Fruit fly (Drosophila melanogaster) whole organism, prepupa: ENCODE data around the gene CG1571.

Experiments used
- Blimp-1 ChIP-seq: fragments of 200-800 bp; sonication (Bioruptor generic); optimal IDR thresholded peaks from 3 replicates; lab custom pipeline; 2017; ENCODE audit warnings: missing biosample characterization, missing genetic modification characterization, mild to moderate bottlenecking, moderate library complexity, missing genetic modification reagents
- CG10669 ChIP-seq: fragments of 200-800 bp; sonication (Bioruptor generic); optimal IDR thresholded peaks from 3 replicates; lab custom pipeline; 2018; ENCODE audit warnings: missing biosample characterization, mild to moderate bottlenecking, missing genetic modification characterization, moderate library complexity
- CG11294 ChIP-seq: fragments of 200-800 bp; sonication (Bioruptor generic); IDR thresholded peaks from 2 replicates; pipeline ENCODE4 v1.3.6; 2022; ENCODE audit warnings: missing biosample characterization, missing genetic modification characterization
- CG11762 ChIP-seq: fragments of 200-800 bp; sonication (Bioruptor generic); optimal IDR thresholded peaks from 3 replicates; lab custom pipeline; 2016; ENCODE audit warnings: missing biosample characterization, missing genetic modification characterization; ENCODE audit not compliant: insufficient read depth
- CG11902 ChIP-seq: fragments of 200-800 bp; sonication (Bioruptor generic); optimal IDR thresholded peaks from 3 replicates; lab custom pipeline; 2016; ENCODE audit warnings: missing biosample characterization, missing genetic modification characterization
- CG16779 ChIP-seq: fragments of 200-800 bp; sonication (Bioruptor generic); optimal IDR thresholded peaks from 3 replicates; lab custom pipeline; 2017; ENCODE audit warnings: missing biosample characterization, mild to moderate bottlenecking, missing genetic modification characterization
- CG3032 ChIP-seq: fragments of 200-800 bp; optimal IDR thresholded peaks from 2 replicates; lab custom pipeline; 2019; ENCODE audit warnings: missing biosample characterization, mild to moderate bottlenecking, missing genetic modification characterization, moderate library complexity
- CG31627 ChIP-seq: fragments of 200-800 bp; sonication (Bioruptor generic); optimal IDR thresholded peaks from 3 replicates; lab custom pipeline; 2016; ENCODE audit warnings: missing biosample characterization, missing genetic modification characterization
- CG32006 ChIP-seq: fragments of 200-800 bp; sonication (Bioruptor generic); optimal IDR thresholded peaks from 3 replicates; lab custom pipeline; 2017; ENCODE audit warnings: missing biosample characterization, mild to moderate bottlenecking, missing genetic modification characterization
- CG34406 ChIP-seq: fragments of 200-800 bp; sonication (Bioruptor generic); optimal IDR thresholded peaks from 3 replicates; lab custom pipeline; 2016; ENCODE audit warnings: missing biosample characterization, missing genetic modification characterization
- CG3919 ChIP-seq: fragments of 200-800 bp; sonication (Bioruptor generic); optimal IDR thresholded peaks from 3 replicates; lab custom pipeline; 2016; ENCODE audit warnings: missing biosample characterization, missing genetic modification characterization
- CG4318 ChIP-seq: fragments of 200-800 bp; sonication (Bioruptor generic); optimal IDR thresholded peaks from 3 replicates; lab custom pipeline; 2017; ENCODE audit warnings: missing biosample characterization, mild to moderate bottlenecking, missing genetic modification characterization
- CG6163 ChIP-seq: fragments of 200-800 bp; sonication (Bioruptor generic); IDR thresholded peaks from 3 replicates; pipeline ENCODE4 v1.3.6; 2022; ENCODE audit warnings: missing biosample characterization, missing genetic modification characterization
- CG6276 ChIP-seq: fragments of 200-800 bp; sonication (Bioruptor generic); optimal IDR thresholded peaks from 2 replicates; lab custom pipeline; 2017; ENCODE audit warnings: missing biosample characterization, mild to moderate bottlenecking, missing genetic modification characterization
- CG6792 ChIP-seq: fragments of 200-800 bp; sonication (Bioruptor generic); optimal IDR thresholded peaks from 3 replicates; lab custom pipeline; 2016; ENCODE audit warnings: missing biosample characterization, missing genetic modification characterization
- CG6808 ChIP-seq: fragments of 200-800 bp; sonication (Bioruptor generic); optimal IDR thresholded peaks from 3 replicates; lab custom pipeline; 2017; ENCODE audit warnings: missing biosample characterization, missing genetic modification characterization, mild to moderate bottlenecking, moderate library complexity, missing genetic modification reagents
- CG7368 ChIP-seq: fragments of 200-800 bp; sonication (Bioruptor generic); optimal IDR thresholded peaks from 3 replicates; lab custom pipeline; 2016; ENCODE audit warnings: missing biosample characterization, missing genetic modification characterization
- CG8119 ChIP-seq: fragments of 200-800 bp; sonication (Bioruptor generic); IDR thresholded peaks from 3 replicates; pipeline ENCODE4 v1.3.6; 2022; ENCODE audit warnings: missing biosample characterization, missing genetic modification characterization
- CG8319 ChIP-seq: fragments of 200-800 bp; sonication (Bioruptor generic); optimal IDR thresholded peaks from 3 replicates; lab custom pipeline; 2016; ENCODE audit warnings: missing biosample characterization, missing genetic modification characterization
- CG8632 ChIP-seq: fragments of 200-800 bp; sonication (Bioruptor generic); optimal IDR thresholded peaks from 3 replicates; lab custom pipeline; 2016; ENCODE audit warnings: missing biosample characterization, missing genetic modification characterization
- CG9139 ChIP-seq: fragments of 200-800 bp; sonication (Bioruptor generic); optimal IDR thresholded peaks from 3 replicates; lab custom pipeline; 2017; ENCODE audit warnings: missing biosample characterization, mild to moderate bottlenecking, missing genetic modification characterization
- Eip75B ChIP-seq: fragments of 200-800 bp; sonication (Bioruptor generic); optimal IDR thresholded peaks from 3 replicates; lab custom pipeline; 2016; ENCODE audit warnings: missing biosample characterization, missing genetic modification characterization
- Eip78C ChIP-seq: fragments of 200-800 bp; sonication (Bioruptor generic); peaks from one replicate; lab custom pipeline; 2016; ENCODE audit warnings: missing biosample characterization, missing genetic modification characterization
- Eip93F ChIP-seq: fragments of 200-800 bp; sonication (Bioruptor generic); optimal IDR thresholded peaks from 2 replicates; lab custom pipeline; 2016; ENCODE audit warnings: missing biosample characterization, mild to moderate bottlenecking, missing genetic modification characterization
- Gug ChIP-seq: fragments of 200-800 bp; sonication (Bioruptor generic); IDR thresholded peaks from 2 replicates; pipeline ENCODE4 v1.3.6; 2022; ENCODE audit warnings: missing biosample characterization, missing genetic modification characterization
- Hr38 ChIP-seq: sonication (Bioruptor generic); optimal IDR thresholded peaks from 2 replicates; lab custom pipeline; 2016; ENCODE audit warnings: missing biosample characterization, missing genetic modification characterization
- Met ChIP-seq: fragments of 200-800 bp; sonication (Bioruptor generic); optimal IDR thresholded peaks from 3 replicates; lab custom pipeline; 2016; ENCODE audit warnings: missing biosample characterization, missing genetic modification characterization
- OdsH ChIP-seq: fragments of 200-800 bp; sonication (Bioruptor generic); optimal IDR thresholded peaks from 3 replicates; lab custom pipeline; 2016; ENCODE audit warnings: missing biosample characterization, missing genetic modification characterization
- Smox ChIP-seq: fragments of 200-800 bp; sonication (Bioruptor generic); optimal IDR thresholded peaks from 3 replicates; lab custom pipeline; 2016; ENCODE audit warnings: missing biosample characterization, missing genetic modification characterization
- Sox102F ChIP-seq: fragments of 200-800 bp; sonication (Bioruptor generic); optimal IDR thresholded peaks from 2 replicates; lab custom pipeline; 2016; ENCODE audit warnings: missing biosample characterization, mild to moderate bottlenecking, missing genetic modification characterization
- Sox14 ChIP-seq: fragments of 200-800 bp; sonication (Bioruptor generic); optimal IDR thresholded peaks from 3 replicates; lab custom pipeline; 2016; ENCODE audit warnings: missing biosample characterization, missing genetic modification characterization
- achi ChIP-seq: fragments of 200-800 bp; sonication (Bioruptor generic); optimal IDR thresholded peaks from 3 replicates; lab custom pipeline; 2016; ENCODE audit warnings: missing biosample characterization, missing genetic modification characterization
- acj6 ChIP-seq: fragments of 200-800 bp; sonication (Bioruptor generic); optimal IDR thresholded peaks from 3 replicates; lab custom pipeline; 2016; ENCODE audit warnings: missing biosample characterization, missing genetic modification characterization
- cyc ChIP-seq: fragments of 200-800 bp; sonication (Bioruptor generic); optimal IDR thresholded peaks from 3 replicates; lab custom pipeline; 2016; ENCODE audit warnings: missing biosample characterization, missing genetic modification characterization
- dsx ChIP-seq: fragments of 200-800 bp; optimal IDR thresholded peaks from 3 replicates; lab custom pipeline; 2019; ENCODE audit warnings: missing biosample characterization, mild to moderate bottlenecking, missing genetic modification characterization, moderate library complexity; ENCODE audit not compliant: poor library complexity, severe bottlenecking
- eg ChIP-seq: fragments of 200-800 bp; sonication (Bioruptor generic); IDR thresholded peaks from 3 replicates; pipeline ENCODE4 v1.3.6; 2022; ENCODE audit warnings: missing biosample characterization, missing genetic modification characterization
- esn ChIP-seq: fragments of 200-800 bp; sonication (Bioruptor generic); optimal IDR thresholded peaks from 2 replicates; lab custom pipeline; 2016; ENCODE audit warnings: missing biosample characterization, mild to moderate bottlenecking, missing genetic modification characterization, moderate library complexity
- fd85E ChIP-seq: fragments of 200-800 bp; sonication (Bioruptor generic); optimal IDR thresholded peaks from 3 replicates; lab custom pipeline; 2016; ENCODE audit warnings: missing biosample characterization, missing genetic modification characterization
- fkh ChIP-seq: fragments of 200-800 bp; sonication (Bioruptor generic); optimal IDR thresholded peaks from 3 replicates; lab custom pipeline; 2017; ENCODE audit warnings: missing biosample characterization, mild to moderate bottlenecking, missing genetic modification characterization, moderate library complexity
- lz ChIP-seq: fragments of 200-800 bp; sonication (Bioruptor generic); optimal IDR thresholded peaks from 3 replicates; lab custom pipeline; 2016; ENCODE audit warnings: missing biosample characterization, missing genetic modification characterization
- net ChIP-seq: fragments of 200-800 bp; sonication (Bioruptor generic); optimal IDR thresholded peaks from 3 replicates; lab custom pipeline; 2016; ENCODE audit warnings: missing biosample characterization, missing genetic modification characterization
- pdm3 ChIP-seq: fragments of 200-800 bp; sonication (Bioruptor generic); optimal IDR thresholded peaks from 3 replicates; lab custom pipeline; 2016; ENCODE audit warnings: missing biosample characterization, missing genetic modification characterization
- salr ChIP-seq, 2 experiments: fragments of 200-800 bp; sonication (Bioruptor generic); optimal IDR thresholded peaks; 3 replicates each; lab custom pipeline; 2016 to 2018; ENCODE audit warnings: missing biosample characterization in 2 of 2, missing genetic modification characterization in 2 of 2, mild to moderate bottlenecking in 1 of 2
- spab ChIP-seq: fragments of 200-800 bp; sonication (Bioruptor generic); optimal IDR thresholded peaks from 2 replicates; lab custom pipeline; 2017; ENCODE audit warnings: missing biosample characterization, mild to moderate bottlenecking, missing genetic modification characterization, missing genetic modification reagents
- ss ChIP-seq, 2 experiments: fragments of 200-800 bp; sonication (Bioruptor generic); optimal IDR thresholded peaks; 2 replicates in 1 of 2; 3 replicates in 1 of 2; lab custom pipeline; 2017 to 2018; ENCODE audit warnings: mild to moderate bottlenecking in 2 of 2, missing biosample characterization in 2 of 2, missing genetic modification characterization in 2 of 2, moderate library complexity in 1 of 2
- svp ChIP-seq: fragments of 200-800 bp; sonication (Bioruptor generic); peaks from one replicate; lab custom pipeline; 2016; ENCODE audit warnings: missing biosample characterization, missing genetic modification characterization
- topi ChIP-seq: fragments of 200-800 bp; sonication (Bioruptor generic); optimal IDR thresholded peaks from 3 replicates; lab custom pipeline; 2016; ENCODE audit warnings: missing biosample characterization, missing genetic modification characterization
- vri ChIP-seq: fragments of 200-800 bp; sonication (Bioruptor generic); optimal IDR thresholded peaks from 3 replicates; lab custom pipeline; 2016; ENCODE audit warnings: missing biosample characterization, mild to moderate bottlenecking, missing genetic modification characterization

CG1571 gene

DNA sequence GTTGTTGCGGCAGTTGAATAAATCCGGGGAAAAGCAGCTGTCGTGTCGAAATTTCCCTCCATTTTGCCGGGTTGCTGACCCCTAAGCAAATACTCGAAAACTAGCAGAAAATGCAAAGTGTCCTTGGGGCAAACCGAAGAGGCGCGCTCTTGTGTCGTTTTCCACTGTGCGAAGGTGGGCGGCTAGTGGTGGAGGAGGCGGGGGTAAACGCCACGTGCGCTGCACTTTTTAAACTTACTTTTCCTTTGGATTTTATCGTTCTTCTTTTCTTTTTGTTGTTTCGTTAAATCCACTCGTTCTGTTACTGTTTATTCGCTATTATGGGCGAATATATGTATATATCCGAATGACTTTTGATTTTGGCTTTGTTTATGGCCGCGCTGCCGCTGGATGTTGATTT lies 16.0 kb upstream of the CG1571 start:
- TF ChIP-seq CG6163 (GFP tag; lab: Robert Waterston, UW) (0 out of 3 replicates have a peak, but pooled peaks have one; percentile 14), vri (no peak), OdsH (GFP tag; lab: Kevin White, UChicago) (no peak), ss (GFP tag; optimal IDR thresholded peaks at IDR 0.05; lab: Kevin White, UChicago) (no peak), CG34406 (GFP tag; lab: Kevin White, UChicago) (no peak), Hr38 (GFP tag; lab: Kevin White, UChicago) (no peak)

DNA sequence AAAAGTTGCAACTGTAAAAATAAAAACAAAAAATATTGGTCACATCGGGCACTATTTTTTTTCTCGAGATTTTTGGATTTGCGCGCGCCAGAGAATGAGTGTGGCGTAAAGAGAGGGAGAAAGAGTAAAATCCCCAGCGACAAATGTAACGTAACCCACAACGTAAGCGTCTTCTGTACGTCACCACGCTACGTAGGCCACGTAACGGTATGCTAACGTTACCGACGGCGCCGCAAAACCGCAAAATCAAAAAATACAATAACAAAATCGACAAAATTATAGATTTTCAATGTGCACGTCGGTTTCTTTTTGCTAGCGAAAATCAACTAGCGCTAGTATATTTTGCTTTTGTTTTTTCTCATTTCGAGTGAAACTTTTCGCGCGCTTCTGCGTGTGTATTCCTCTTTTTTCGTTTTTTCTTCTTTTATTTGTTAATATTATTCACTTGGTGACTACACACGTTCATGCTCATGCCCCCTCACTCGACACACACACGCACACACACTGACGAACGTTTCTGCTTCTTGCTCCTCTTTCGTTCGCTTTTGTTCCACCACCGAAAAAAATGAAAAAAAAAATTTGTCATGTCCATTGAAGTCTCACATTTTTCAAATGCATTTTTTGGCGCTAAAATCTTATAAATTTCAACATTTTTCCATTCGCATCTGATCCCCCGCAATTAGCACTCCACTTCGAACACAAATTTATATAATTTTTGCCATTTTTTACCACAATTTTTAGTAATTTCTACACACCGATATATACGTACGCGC lies 15.3 kb upstream of the CG1571 start:
- peak; percentile 21; the same call in 1 of the 3 replicates for TF ChIP-seq CG6163 (GFP tag; lab: Robert Waterston, UW)
- TF ChIP-seq Eip75B = no peak
- TF ChIP-seq CG3919 (GFP tag; lab: Kevin White, UChicago) = no peak
- TF ChIP-seq esn (GFP tag; lab: Kevin White, UChicago) = no peak
- TF ChIP-seq lz (GFP tag; lab: Kevin White, UChicago) = no peak
- TF ChIP-seq CG32006 = peak; percentile 12
- TF ChIP-seq CG6808 (GFP tag; lab: Kevin White, UChicago) = no peak
- TF ChIP-seq CG8319 (GFP tag; lab: Kevin White, UChicago) = no peak
- TF ChIP-seq Met (GFP tag; lab: Kevin White, UChicago) = peak; percentile 1
- no peak for TF ChIP-seq topi (GFP tag; lab: Kevin White, UChicago)
- TF ChIP-seq Hr38 (GFP tag; lab: Kevin White, UChicago) = no peak
- no peak for TF ChIP-seq Eip93F (GFP tag; lab: Kevin White, UChicago)
- TF ChIP-seq OdsH (GFP tag; lab: Kevin White, UChicago) = no peak
- TF ChIP-seq spab (GFP tag; lab: Kevin White, UChicago) = no peak
- TF ChIP-seq Sox14 (GFP tag; lab: Kevin White, UChicago) = peak; percentile 51
- TF ChIP-seq eg = no peak
- peak; percentile 21 for TF ChIP-seq pdm3 (GFP tag; lab: Kevin White, UChicago)
- TF ChIP-seq CG16779 = no peak
- no peak for TF ChIP-seq CG4318
- no peak for TF ChIP-seq net (GFP tag; lab: Kevin White, UChicago)
- TF ChIP-seq CG9139 (GFP tag; lab: Kevin White, UChicago) = no peak
- no peak for TF ChIP-seq fkh (GFP tag; lab: Kevin White, UChicago)
- no peak for TF ChIP-seq acj6
- no peak for TF ChIP-seq dsx (GFP tag; lab: Kevin White, UChicago)
- no peak for TF ChIP-seq fd85E (GFP tag; lab: Kevin White, UChicago)
- no peak for TF ChIP-seq CG7368 (GFP tag; lab: Kevin White, UChicago)
- TF ChIP-seq CG8632 (GFP tag; lab: Kevin White, UChicago) = no peak
- peak; percentile 53 for TF ChIP-seq Eip78C (GFP tag; lab: Kevin White, UChicago)
- no peak for TF ChIP-seq CG31627
- TF ChIP-seq Gug (GFP tag; lab: Robert Waterston, UW) = 0 out of 2 replicates have a peak, but pooled peaks have one; percentile 11
- TF ChIP-seq CG10669 (GFP tag; lab: Kevin White, UChicago) = no peak
- TF ChIP-seq ss (GFP tag; optimal IDR thresholded peaks at IDR 0.05; lab: Kevin White, UChicago) = peak in 1 of 2 experiments; percentile 17
- TF ChIP-seq achi (GFP tag; lab: Kevin White, UChicago) = no peak
- no peak for TF ChIP-seq Sox102F (GFP tag; lab: Kevin White, UChicago)
- no peak for TF ChIP-seq Smox (GFP tag; lab: Kevin White, UChicago)
- no peak for TF ChIP-seq CG11294 (GFP tag; lab: Robert Waterston, UW)
- no peak for TF ChIP-seq Blimp-1
- 0 out of 3 replicates have a peak, but pooled peaks have one; percentile 37 for TF ChIP-seq CG8119 (GFP tag; lab: Robert Waterston, UW)
- no peak for TF ChIP-seq CG6792 (GFP tag; lab: Kevin White, UChicago)
- peak; percentile 84 for TF ChIP-seq svp (GFP tag; lab: Kevin White, UChicago)
- TF ChIP-seq CG3032 = no peak
- no peak for TF ChIP-seq CG6276 (GFP tag; lab: Kevin White, UChicago)
- TF ChIP-seq CG11902 (GFP tag; lab: Kevin White, UChicago) = no peak
- TF ChIP-seq salr (GFP tag; optimal IDR thresholded peaks at IDR 0.05; lab: Kevin White, UChicago) = no peak
- no peak for TF ChIP-seq cyc (GFP tag; lab: Kevin White, UChicago)
- TF ChIP-seq CG11762 (GFP tag; lab: Kevin White, UChicago) = no peak
